Fruit fly (Drosophila melanogaster) whole organism, wandering third instar larva: ENCODE measurements around the gene VhaAC39-2.

ENCODE experiments used
- Abd-B ChIP-seq: fragments of >200 bp; optimal IDR thresholded peaks from 2 replicates; lab custom pipeline; 2017; ENCODE audit warnings: missing biosample characterization, missing genetic modification characterization
- CG32264 ChIP-seq: fragments of 200-800 bp; sonication (Bioruptor generic); optimal IDR thresholded peaks from 2 replicates; lab custom pipeline; 2016; ENCODE audit warnings: missing biosample characterization, missing genetic modification characterization
- CG9705 ChIP-seq: fragments of 200-800 bp; sonication (Bioruptor generic); optimal IDR thresholded peaks from 2 replicates; lab custom pipeline; 2018; ENCODE audit warnings: missing biosample characterization, mild to moderate bottlenecking, missing genetic modification characterization
- CrebA ChIP-seq: fragments of 200-800 bp; sonication (Bioruptor generic); optimal IDR thresholded peaks from 2 replicates; lab custom pipeline; 2016; ENCODE audit warnings: missing biosample characterization, mild to moderate bottlenecking, missing genetic modification characterization, borderline replicate concordance
- Dfd ChIP-seq: fragments of >200 bp; optimal IDR thresholded peaks from 2 replicates; lab custom pipeline; 2017; ENCODE audit warnings: missing biosample characterization, missing genetic modification characterization
- Dif ChIP-seq: fragments of 200-275, 200-300 bp; sonication (Bioruptor generic); optimal IDR thresholded peaks from 2 replicates; lab custom pipeline; 2018; ENCODE audit warnings: missing biosample characterization, missing genetic modification characterization; ENCODE audit not compliant: partially characterized antibody
- GATAd ChIP-seq: sonication (Bioruptor generic); optimal IDR thresholded peaks from 2 replicates; lab custom pipeline; 2016; ENCODE audit warnings: missing biosample characterization, missing genetic modification characterization
- HLH106 ChIP-seq: fragments of 200-800 bp; optimal IDR thresholded peaks from 3 replicates; lab custom pipeline; 2019; ENCODE audit warnings: missing biosample characterization, mild to moderate bottlenecking, missing genetic modification characterization, moderate library complexity
- Hnf4 ChIP-seq: fragments of 200-800 bp; sonication (Bioruptor generic); optimal IDR thresholded peaks from 2 replicates; lab custom pipeline; 2016; ENCODE audit warnings: missing biosample characterization, mild to moderate bottlenecking, missing genetic modification characterization
- Hr78 ChIP-seq: fragments of >200 bp; optimal IDR thresholded peaks from 2 replicates; lab custom pipeline; 2017; ENCODE audit warnings: missing biosample characterization, missing genetic modification characterization
- Hr83 ChIP-seq: fragments of 200-300 bp; sonication (Bioruptor generic); optimal IDR thresholded peaks from 2 replicates; lab custom pipeline; 2016; ENCODE audit warnings: missing biosample characterization, mild to moderate bottlenecking, missing genetic modification characterization, moderate library complexity; ENCODE audit not compliant: poor library complexity, severe bottlenecking
- Jra ChIP-seq: sonication (Bioruptor generic); optimal IDR thresholded peaks from 2 replicates; lab custom pipeline; 2016; ENCODE audit warnings: missing biosample characterization, missing genetic modification characterization
- Mio ChIP-seq: sonication (Bioruptor generic); optimal IDR thresholded peaks from 2 replicates; lab custom pipeline; 2016; ENCODE audit warnings: missing biosample characterization, missing genetic modification characterization
- Myc ChIP-seq: fragments of >200 bp; optimal IDR thresholded peaks from 2 replicates; lab custom pipeline; 2017
- N ChIP-seq: fragments of >200 bp; optimal IDR thresholded peaks from 2 replicates; lab custom pipeline; 2018; ENCODE audit warnings: missing biosample characterization, missing external identifiers, missing genetic modification characterization
- OdsH ChIP-seq: fragments of 200-800 bp; sonication (Bioruptor generic); optimal IDR thresholded peaks from 2 replicates; lab custom pipeline; 2016; ENCODE audit warnings: missing biosample characterization, mild to moderate bottlenecking, missing genetic modification characterization
- Rel ChIP-seq, 2 experiments: fragments of 200-800 bp; sonication (Bioruptor generic) in 1 of 2; optimal IDR thresholded peaks; 2 replicates in 1 of 2; 3 replicates in 1 of 2; lab custom pipeline; 2016 to 2019; ENCODE audit warnings: mild to moderate bottlenecking in 2 of 2, missing biosample characterization in 2 of 2, missing genetic modification characterization in 2 of 2, moderate library complexity in 1 of 2
- Sp1 ChIP-seq: fragments of 200-800 bp; sonication (Bioruptor generic); optimal IDR thresholded peaks from 3 replicates; lab custom pipeline; 2019; ENCODE audit warnings: missing biosample characterization, mild to moderate bottlenecking, missing genetic modification characterization, moderate library complexity
- Vsx2 ChIP-seq: fragments of 200-300, 225-300 bp; sonication (Bioruptor generic); optimal IDR thresholded peaks from 2 replicates; lab custom pipeline; 2018; ENCODE audit warnings: missing biosample characterization, missing genetic modification characterization; ENCODE audit not compliant: partially characterized antibody
- br ChIP-seq: fragments of 200-800 bp; sonication (Bioruptor generic); optimal IDR thresholded peaks from 2 replicates; lab custom pipeline; 2016; ENCODE audit warnings: missing biosample characterization, missing genetic modification characterization
- brk ChIP-seq: fragments of 200-800 bp; sonication (Bioruptor generic); optimal IDR thresholded peaks from 2 replicates; lab custom pipeline; 2016; ENCODE audit warnings: missing biosample characterization, mild to moderate bottlenecking, missing genetic modification characterization
- dl ChIP-seq, 2 experiments: fragments of 175-275, 200-275 bp in 1 of 2; fragments of 200-275 bp in 1 of 2; sonication (Bioruptor generic); optimal IDR thresholded peaks; lab custom pipeline; 2018; ENCODE audit warnings: mild to moderate bottlenecking in 2 of 2, missing biosample characterization in 2 of 2, missing genetic modification characterization in 2 of 2, moderate library complexity in 2 of 2; ENCODE audit not compliant: partially characterized antibody in 2 of 2, insufficient read depth in 1 of 2
- dmrt93B ChIP-seq: fragments of 200-800 bp; sonication (Bioruptor generic); optimal IDR thresholded peaks from 2 replicates; lab custom pipeline; 2018; ENCODE audit warnings: missing biosample characterization, mild to moderate bottlenecking, missing genetic modification characterization
- dsf ChIP-seq: sonication (Bioruptor generic); optimal IDR thresholded peaks from 2 replicates; lab custom pipeline; 2016; ENCODE audit warnings: missing biosample characterization, missing genetic modification characterization, borderline replicate concordance
- ey ChIP-seq: fragments of 200-800 bp; sonication (Bioruptor generic); optimal IDR thresholded peaks from 2 replicates; lab custom pipeline; 2016; ENCODE audit warnings: missing biosample characterization, missing genetic modification characterization
- foxo ChIP-seq, 2 experiments: fragments of 200-800 bp; sonication (Bioruptor generic); optimal IDR thresholded peaks; 2 replicates in 1 of 2; 3 replicates in 1 of 2; lab custom pipeline; 2016 to 2017; ENCODE audit warnings: missing biosample characterization in 2 of 2, missing genetic modification characterization in 2 of 2
- fru ChIP-seq: fragments of 200-800 bp; sonication (Bioruptor generic); optimal IDR thresholded peaks from 3 replicates; lab custom pipeline; 2016; ENCODE audit warnings: missing biosample characterization, mild to moderate bottlenecking, missing genetic modification characterization
- h ChIP-seq: fragments of 200-800 bp; sonication (Bioruptor generic); optimal IDR thresholded peaks from 3 replicates; lab custom pipeline; 2016; ENCODE audit warnings: missing biosample characterization, mild to moderate bottlenecking, missing genetic modification characterization
- jim ChIP-seq: fragments of 175-275, 200-325 bp; sonication (Bioruptor generic); optimal IDR thresholded peaks from 2 replicates; lab custom pipeline; 2016; ENCODE audit warnings: missing biosample characterization, mild to moderate bottlenecking, missing genetic modification characterization
- lola ChIP-seq: fragments of >200 bp; optimal IDR thresholded peaks from 2 replicates; lab custom pipeline; 2017; ENCODE audit warnings: missing biosample characterization, missing genetic modification characterization
- pan ChIP-seq: fragments of >200 bp; optimal IDR thresholded peaks from 2 replicates; lab custom pipeline; 2017
- psq ChIP-seq: fragments of 200-800 bp; sonication (Bioruptor generic); optimal IDR thresholded peaks from 3 replicates; lab custom pipeline; 2017; ENCODE audit warnings: missing biosample characterization, mild to moderate bottlenecking, missing genetic modification characterization, moderate library complexity
- rgr ChIP-seq: fragments of 200-800 bp; sonication (Bioruptor generic); optimal IDR thresholded peaks from 3 replicates; lab custom pipeline; 2016; ENCODE audit warnings: missing biosample characterization, mild to moderate bottlenecking, missing genetic modification characterization
- sage ChIP-seq: fragments of 200-800 bp; sonication (Bioruptor generic); optimal IDR thresholded peaks from 2 replicates; lab custom pipeline; 2016; ENCODE audit warnings: missing biosample characterization, mild to moderate bottlenecking, missing genetic modification characterization
- sv ChIP-seq: fragments of 200-800 bp; sonication (Bioruptor generic); optimal IDR thresholded peaks from 3 replicates; lab custom pipeline; 2016; ENCODE audit warnings: missing biosample characterization, missing genetic modification characterization
- tai ChIP-seq: sonication (Bioruptor generic); optimal IDR thresholded peaks from 2 replicates; lab custom pipeline; 2016; ENCODE audit warnings: missing biosample characterization, missing genetic modification characterization
- usp ChIP-seq: fragments of >200 bp; optimal IDR thresholded peaks from 2 replicates; lab custom pipeline; 2017; ENCODE audit warnings: missing biosample characterization, missing genetic modification characterization
- woc ChIP-seq: sonication (Bioruptor generic); optimal IDR thresholded peaks from 2 replicates; lab custom pipeline; 2016; ENCODE audit warnings: missing biosample characterization, mild to moderate bottlenecking, missing genetic modification characterization

Gene VhaAC39-2

dm6 chr3R:23117683-23118470 is 41.2 kb downstream of the VhaAC39-2 start, which contains the start of the genes Rassf and CenB1A:
Gene Rassf (minus strand): TSS chr3R:23117931.
Gene CenB1A (plus strand): TSS chr3R:23118400.
- TF ChIP-seq Vsx2, result no peak
- no peak for TF ChIP-seq Rel (GFP tag; optimal IDR thresholded peaks at IDR 0.05; lab: Kevin White, UChicago)
- no peak for TF ChIP-seq Rel (tag; optimal IDR thresholded peaks at IDR 0.05; lab: Kevin White, UChicago)
- TF ChIP-seq GATAd (GFP tag; lab: Kevin White, UChicago), result no peak
- peak; percentile 19 for TF ChIP-seq rgr (GFP tag; lab: Kevin White, UChicago)
- TF ChIP-seq Dif (GFP tag; lab: Kevin White, UChicago), result no peak
- TF ChIP-seq Jra (GFP tag; lab: Kevin White, UChicago), result peak; percentile 30
- no peak for TF ChIP-seq lola
- peak; percentile 2 for TF ChIP-seq ey (GFP tag; lab: Kevin White, UChicago)
- TF ChIP-seq Dfd (GFP tag; lab: Kevin White, UChicago), result no peak
- TF ChIP-seq jim, result no peak
- TF ChIP-seq woc (GFP tag; lab: Kevin White, UChicago), result peak; percentile 85
- TF ChIP-seq Mio (GFP tag; lab: Kevin White, UChicago), result no peak
- TF ChIP-seq sv, result peak; percentile 35
- TF ChIP-seq pan (lab: Kevin White, UChicago), result no peak
- peak; percentile 13 for TF ChIP-seq Sp1 (GFP tag; lab: Kevin White, UChicago)
- TF ChIP-seq psq, result peak; percentile 45
- TF ChIP-seq br (GFP tag; lab: Kevin White, UChicago), result peak; percentile 26
- TF ChIP-seq Hr78 (GFP tag; lab: Kevin White, UChicago), result no peak
- TF ChIP-seq foxo (GFP tag; optimal IDR thresholded peaks at IDR 0.05; lab: Kevin White, UChicago), result peak in 1 of 2 experiments; percentile 65
- TF ChIP-seq tai, result no peak
- TF ChIP-seq h, result peak; percentile 36
- TF ChIP-seq usp (GFP tag; lab: Kevin White, UChicago), result no peak
- TF ChIP-seq CG32264 (GFP tag; lab: Kevin White, UChicago), result no peak
- TF ChIP-seq HLH106 (tag; lab: Kevin White, UChicago), result peak; percentile 54
- TF ChIP-seq Abd-B (GFP tag; lab: Kevin White, UChicago), result no peak
- TF ChIP-seq sage (GFP tag; lab: Kevin White, UChicago), result no peak
- TF ChIP-seq OdsH, result peak; percentile 22
- TF ChIP-seq CG9705 (GFP tag; lab: Kevin White, UChicago), result peak; percentile 8
- no peak for TF ChIP-seq dl (GFP tag; optimal IDR thresholded peaks at IDR 0.05; lab: Kevin White, UChicago; ENCODE audit: insufficient read depth in 1 of 2, partially characterized antibody in 2 of 2)
- no peak for TF ChIP-seq CrebA (GFP tag; lab: Kevin White, UChicago)
- TF ChIP-seq Hnf4 (GFP tag; lab: Kevin White, UChicago), result no peak
- peak; percentile 30 for TF ChIP-seq fru (GFP tag; lab: Kevin White, UChicago)
- TF ChIP-seq Myc, result peak; percentile 99
- peak; percentile 40 for TF ChIP-seq Hr83 (GFP tag; lab: Kevin White, UChicago)
- TF ChIP-seq dsf (GFP tag; lab: Kevin White, UChicago), result no peak
- no peak for TF ChIP-seq dmrt93B (GFP tag; lab: Kevin White, UChicago)
- TF ChIP-seq N, result no peak
- TF ChIP-seq brk, result no peak

- no peak for TF ChIP-seq Mio (GFP tag; lab: Kevin White, UChicago)
- peak; percentile 19 for TF ChIP-seq fru (GFP tag; lab: Kevin White, UChicago)
- peak; percentile 38 for TF ChIP-seq ey (GFP tag; lab: Kevin White, UChicago)
- no peak for TF ChIP-seq brk
- TF ChIP-seq dmrt93B (GFP tag; lab: Kevin White, UChicago), result no peak
- no peak for TF ChIP-seq dsf (GFP tag; lab: Kevin White, UChicago)
- peak; percentile 34 for TF ChIP-seq HLH106 (tag; lab: Kevin White, UChicago)
- no peak for TF ChIP-seq CG32264 (GFP tag; lab: Kevin White, UChicago)
- TF ChIP-seq pan (lab: Kevin White, UChicago), result no peak
- no peak for TF ChIP-seq Hr83 (GFP tag; lab: Kevin White, UChicago)
- no peak for TF ChIP-seq dl (GFP tag; optimal IDR thresholded peaks at IDR 0.05; lab: Kevin White, UChicago; ENCODE audit: insufficient read depth in 1 of 2, partially characterized antibody in 2 of 2)
- TF ChIP-seq N, result no peak
- peak; percentile 46 for TF ChIP-seq rgr (GFP tag; lab: Kevin White, UChicago)
- no peak for TF ChIP-seq Myc
- no peak for TF ChIP-seq OdsH
- no peak for TF ChIP-seq Vsx2
- no peak for TF ChIP-seq woc (GFP tag; lab: Kevin White, UChicago)
- TF ChIP-seq Rel (GFP tag; optimal IDR thresholded peaks at IDR 0.05; lab: Kevin White, UChicago), result no peak
- TF ChIP-seq Rel (tag; optimal IDR thresholded peaks at IDR 0.05; lab: Kevin White, UChicago), result no peak
- TF ChIP-seq Abd-B (GFP tag; lab: Kevin White, UChicago), result no peak
- no peak for TF ChIP-seq Hnf4 (GFP tag; lab: Kevin White, UChicago)
- no peak for TF ChIP-seq sage (GFP tag; lab: Kevin White, UChicago)
- no peak for TF ChIP-seq Dfd (GFP tag; lab: Kevin White, UChicago)
- TF ChIP-seq Dif (GFP tag; lab: Kevin White, UChicago), result no peak
- TF ChIP-seq sv, result peak; percentile 0
- TF ChIP-seq Sp1 (GFP tag; lab: Kevin White, UChicago), result peak; percentile 23
- TF ChIP-seq h, result peak; percentile 50
- TF ChIP-seq tai, result no peak
- no peak for TF ChIP-seq usp (GFP tag; lab: Kevin White, UChicago)
- TF ChIP-seq CG9705 (GFP tag; lab: Kevin White, UChicago), result no peak
- TF ChIP-seq br (GFP tag; lab: Kevin White, UChicago), result peak; percentile 38
- TF ChIP-seq Jra (GFP tag; lab: Kevin White, UChicago), result no peak
- TF ChIP-seq GATAd (GFP tag; lab: Kevin White, UChicago), result no peak
- TF ChIP-seq psq, result no peak
- TF ChIP-seq jim, result no peak
- no peak for TF ChIP-seq Hr78 (GFP tag; lab: Kevin White, UChicago)
- no peak for TF ChIP-seq lola
- no peak for TF ChIP-seq CrebA (GFP tag; lab: Kevin White, UChicago)
These were observed 46.3 kb downstream of the VhaAC39-2 start, which contains the start of gene Cow for dm6 chr3R:23112680-23113362. Gene Cow (minus strand): TSS chr3R:23112730.
